Fruit fly (Drosophila melanogaster) whole organism, embryonic: Measurements from ENCODE around the gene CG43321.

Experiments used
- Asciz ChIP-seq: fragments of 200-800 bp; sonication (Bioruptor generic); optimal IDR thresholded peaks from 2 replicates; lab custom pipeline; 2017; ENCODE audit warnings: missing biosample characterization, mild to moderate bottlenecking, missing genetic modification characterization, missing genetic modification reagents
- Atf3 ChIP-seq: fragments of 200-800 bp; sonication (Bioruptor generic); optimal IDR thresholded peaks from 3 replicates; lab custom pipeline; 2016; ENCODE audit warnings: missing biosample characterization, missing genetic modification characterization
- Awh ChIP-seq: fragments of 200-800 bp; sonication (Bioruptor generic); IDR thresholded peaks from 2 replicates; pipeline ENCODE4, ENCODE4 v1.3.6; 2022; ENCODE audit warnings: missing biosample characterization, missing genetic modification characterization
- BEAF-32 ChIP-seq: fragments of 200-800 bp; sonication (Bioruptor generic); optimal IDR thresholded peaks from 3 replicates; lab custom pipeline; 2017; ENCODE audit warnings: missing biosample characterization, missing genetic modification characterization, mild to moderate bottlenecking, moderate library complexity, missing genetic modification reagents
- C15 ChIP-seq: fragments of 200-800 bp; sonication (Bioruptor generic); IDR thresholded peaks from 3 replicates; pipeline ENCODE4 v1.3.6; 2022; ENCODE audit warnings: missing biosample characterization, missing genetic modification characterization
- CG10321 ChIP-seq: fragments of 200-800 bp; sonication (Bioruptor generic); IDR thresholded peaks from 2 replicates; pipeline ENCODE4 v1.3.6; 2022; ENCODE audit warnings: missing biosample characterization, missing genetic modification characterization
- CG10366 ChIP-seq: fragments of 200-800 bp; sonication (Bioruptor generic); IDR thresholded peaks from 2 replicates; pipeline ENCODE4 v1.3.6; 2022; ENCODE audit warnings: missing biosample characterization, missing genetic modification characterization
- CG10543 ChIP-seq: fragments of 200-800 bp; sonication (Bioruptor generic); optimal IDR thresholded peaks from 3 replicates; lab custom pipeline; 2017; ENCODE audit warnings: missing biosample characterization, mild to moderate bottlenecking, missing genetic modification characterization, moderate library complexity
- CG11093 ChIP-seq: fragments of 200-800 bp; sonication (Bioruptor generic); IDR thresholded peaks from 3 replicates; pipeline ENCODE4 v1.3.6; 2022; ENCODE audit warnings: missing biosample characterization, missing genetic modification characterization
- CG13624 ChIP-seq: fragments of 200-800 bp; sonication (Bioruptor generic); optimal IDR thresholded peaks from 2 replicates; lab custom pipeline; 2016; ENCODE audit warnings: missing biosample characterization, missing genetic modification characterization
- CG15696 ChIP-seq: fragments of 200-800 bp; sonication (Bioruptor generic); optimal IDR thresholded peaks from 2 replicates; lab custom pipeline; 2019; ENCODE audit warnings: missing biosample characterization, mild to moderate bottlenecking, missing genetic modification characterization, moderate library complexity
- CG17186 ChIP-seq: fragments of 200-800 bp; sonication (Bioruptor generic); optimal IDR thresholded peaks from 3 replicates; lab custom pipeline; 2017; ENCODE audit warnings: missing biosample characterization, missing genetic modification reagents, missing genetic modification characterization
- CG1792 ChIP-seq: fragments of 200-800 bp; sonication (Bioruptor generic); optimal IDR thresholded peaks from 2 replicates; lab custom pipeline; 2016; ENCODE audit warnings: missing biosample characterization, missing genetic modification characterization
- CG31388 ChIP-seq: fragments of 200-800 bp; sonication (Bioruptor generic); optimal IDR thresholded peaks from 2 replicates; lab custom pipeline; 2016; ENCODE audit warnings: missing biosample characterization, missing genetic modification characterization
- CG32772 ChIP-seq: fragments of 200-800 bp; sonication (Bioruptor generic); IDR thresholded peaks from 2 replicates; pipeline ENCODE4 v1.3.6; 2022; ENCODE audit warnings: missing biosample characterization, missing genetic modification characterization
- CG3281 ChIP-seq: fragments of 200-800 bp; sonication (Bioruptor generic); optimal IDR thresholded peaks from 3 replicates; lab custom pipeline; 2017; ENCODE audit warnings: missing biosample characterization, mild to moderate bottlenecking, missing genetic modification characterization
- CG3847 ChIP-seq: fragments of 200-800 bp; sonication (Bioruptor generic); IDR thresholded peaks from 2 replicates; pipeline ENCODE4 v1.3.6; 2022; ENCODE audit warnings: missing biosample characterization, missing genetic modification characterization
- CG43689 ChIP-seq: fragments of 200-800 bp; sonication (Bioruptor generic); IDR thresholded peaks from 2 replicates; pipeline ENCODE4 v1.3.6; 2022; ENCODE audit warnings: missing biosample characterization, missing genetic modification characterization
- CG4404 ChIP-seq: fragments of 200-800 bp; sonication (Bioruptor generic); IDR thresholded peaks from 2 replicates; pipeline ENCODE4 v1.3.6; 2022; ENCODE audit warnings: missing biosample characterization, missing genetic modification characterization
- CG4820 ChIP-seq: fragments of 200-800 bp; sonication (Bioruptor generic); optimal IDR thresholded peaks from 3 replicates; lab custom pipeline; 2016; ENCODE audit warnings: missing biosample characterization, missing genetic modification characterization
- CG5180 ChIP-seq: fragments of 200-800 bp; sonication (Bioruptor generic); optimal IDR thresholded peaks from 3 replicates; lab custom pipeline; 2017; ENCODE audit warnings: missing biosample characterization, missing genetic modification characterization, mild to moderate bottlenecking, moderate library complexity, missing genetic modification reagents
- CG6175 ChIP-seq: fragments of 200-800 bp; sonication (Bioruptor generic); IDR thresholded peaks from 3 replicates; pipeline ENCODE4 v1.3.6; 2022; ENCODE audit warnings: missing biosample characterization, missing genetic modification characterization
- CG7556 ChIP-seq: fragments of 200-800 bp; sonication (Bioruptor generic); optimal IDR thresholded peaks from 2 replicates; lab custom pipeline; 2017; ENCODE audit warnings: missing biosample characterization, mild to moderate bottlenecking, missing genetic modification characterization
- CG8089 ChIP-seq: fragments of 200-800 bp; sonication (Bioruptor generic); optimal IDR thresholded peaks from 3 replicates; lab custom pipeline; 2016; ENCODE audit warnings: missing biosample characterization, missing genetic modification characterization
- CrebB ChIP-seq: fragments of 200-800 bp; sonication (Bioruptor generic); optimal IDR thresholded peaks from 3 replicates; lab custom pipeline; 2018; ENCODE audit warnings: missing biosample characterization, mild to moderate bottlenecking, missing genetic modification characterization
- Dad ChIP-seq: fragments of 200-800 bp; sonication (Bioruptor generic); optimal IDR thresholded peaks from 3 replicates; lab custom pipeline; 2016; ENCODE audit warnings: missing biosample characterization, missing genetic modification characterization
- Dek ChIP-seq: fragments of 200-800 bp; sonication (Bioruptor generic); optimal IDR thresholded peaks from 3 replicates; lab custom pipeline; 2019; ENCODE audit warnings: missing biosample characterization, mild to moderate bottlenecking, missing genetic modification characterization, moderate library complexity
- Dll ChIP-seq: fragments of 200-800 bp; sonication (Bioruptor generic); IDR thresholded peaks from 4 replicates; pipeline ENCODE4 v1.3.6; 2022; ENCODE audit warnings: missing biosample characterization, missing genetic modification characterization; ENCODE audit not compliant: partially characterized antibody
- E2f1 ChIP-seq: fragments of 200-800 bp; sonication (Bioruptor generic); IDR thresholded peaks from 2 replicates; pipeline ENCODE4 v1.3.6; 2022; ENCODE audit warnings: missing biosample characterization, missing genetic modification characterization
- Gsc ChIP-seq: fragments of 200-800 bp; sonication (Bioruptor generic); IDR thresholded peaks from 2 replicates; pipeline ENCODE4 v1.3.6; 2022; ENCODE audit warnings: missing biosample characterization, missing genetic modification characterization
- HLH54F ChIP-seq: fragments of 200-800 bp; sonication (Bioruptor generic); optimal IDR thresholded peaks from 3 replicates; lab custom pipeline; 2016; ENCODE audit warnings: missing biosample characterization, missing genetic modification characterization
- HmgD ChIP-seq: fragments of 200-800 bp; sonication (Bioruptor generic); optimal IDR thresholded peaks from 3 replicates; lab custom pipeline; 2016; ENCODE audit warnings: missing biosample characterization, missing genetic modification characterization
- MBD-R2 ChIP-seq: fragments of 200-800 bp; sonication (Bioruptor generic); IDR thresholded peaks from 2 replicates; pipeline ENCODE4 v1.3.6; 2022; ENCODE audit warnings: missing biosample characterization, missing genetic modification characterization
- NC2β ChIP-seq: fragments of 200-800 bp; sonication (Bioruptor generic); optimal IDR thresholded peaks from 2 replicates; lab custom pipeline; 2016; ENCODE audit warnings: missing biosample characterization, missing genetic modification characterization
- Nf-YB ChIP-seq: fragments of 200-800 bp; sonication (Bioruptor generic); optimal IDR thresholded peaks from 3 replicates; lab custom pipeline; 2019; ENCODE audit warnings: missing biosample characterization, mild to moderate bottlenecking, missing genetic modification characterization, moderate library complexity
- Sox100B ChIP-seq: fragments of 200-800 bp; sonication (Bioruptor generic); optimal IDR thresholded peaks from 3 replicates; lab custom pipeline; 2018; ENCODE audit warnings: missing biosample characterization, mild to moderate bottlenecking, missing genetic modification characterization
- Tbp ChIP-seq: fragments of >200 bp; optimal IDR thresholded peaks from 2 replicates; lab custom pipeline; 2018; ENCODE audit warnings: missing biosample characterization, missing genetic modification characterization
- caup ChIP-seq: fragments of 200-800 bp; sonication (Bioruptor generic); optimal IDR thresholded peaks from 3 replicates; lab custom pipeline; 2017; ENCODE audit warnings: missing biosample characterization, mild to moderate bottlenecking, missing genetic modification characterization, moderate library complexity; ENCODE audit not compliant: severe bottlenecking
- chn ChIP-seq: fragments of 200-800 bp; sonication (Bioruptor generic); optimal IDR thresholded peaks from 2 replicates; lab custom pipeline; 2016; ENCODE audit warnings: missing biosample characterization, missing genetic modification characterization
- dpn ChIP-seq, 2 experiments: fragments of 200-800 bp; sonication (Bioruptor generic); optimal IDR thresholded peaks; 3 replicates each; lab custom pipeline; 2016; ENCODE audit warnings: missing biosample characterization in 2 of 2, missing genetic modification characterization in 2 of 2
- fd96Cb ChIP-seq: fragments of 200-800 bp; sonication (Bioruptor generic); optimal IDR thresholded peaks from 2 replicates; lab custom pipeline; 2018; ENCODE audit warnings: missing biosample characterization, mild to moderate bottlenecking, missing genetic modification characterization, moderate library complexity
- ham ChIP-seq: fragments of 200-800 bp; sonication (Bioruptor generic); IDR thresholded peaks from 2 replicates; pipeline ENCODE4 v1.3.6; 2022; ENCODE audit warnings: missing biosample characterization, missing genetic modification characterization
- kah ChIP-seq: fragments of 200-800 bp; sonication (Bioruptor generic); optimal IDR thresholded peaks from 2 replicates; lab custom pipeline; 2018; ENCODE audit warnings: missing biosample characterization, mild to moderate bottlenecking, missing genetic modification characterization
- lab ChIP-seq: fragments of 200-800 bp; sonication (Bioruptor generic); optimal IDR thresholded peaks from 3 replicates; lab custom pipeline; 2017; ENCODE audit warnings: missing biosample characterization, missing genetic modification characterization, mild to moderate bottlenecking, moderate library complexity, missing genetic modification reagents
- lmd ChIP-seq: fragments of 200-800 bp; sonication (Bioruptor generic); IDR thresholded peaks from 2 replicates; pipeline ENCODE4 v1.3.6; 2022; ENCODE audit warnings: missing biosample characterization, missing genetic modification characterization
- run ChIP-seq: fragments of 200-800 bp; sonication (Bioruptor generic); optimal IDR thresholded peaks from 3 replicates; lab custom pipeline; 2018; ENCODE audit warnings: missing biosample characterization, mild to moderate bottlenecking, missing genetic modification characterization
- sim ChIP-seq: fragments of 200-800 bp; sonication (Bioruptor generic); IDR thresholded peaks from 2 replicates; pipeline ENCODE4 v1.3.6; 2022; ENCODE audit warnings: missing biosample characterization, missing genetic modification characterization
- slp2 ChIP-seq: fragments of 200-800 bp; sonication (Bioruptor generic); optimal IDR thresholded peaks from 2 replicates; lab custom pipeline; 2016; ENCODE audit warnings: missing biosample characterization, missing genetic modification characterization
- tin ChIP-seq: fragments of 200-800 bp; sonication (Bioruptor generic); optimal IDR thresholded peaks from 3 replicates; lab custom pipeline; 2016; ENCODE audit warnings: missing biosample characterization, missing genetic modification characterization
- unc-4 ChIP-seq: fragments of 200-800 bp; sonication (Bioruptor generic); IDR thresholded peaks from 2 replicates; pipeline ENCODE4 v1.3.6; 2022; ENCODE audit warnings: missing biosample characterization, missing genetic modification characterization; ENCODE audit not compliant: partially characterized antibody
- zfh1 ChIP-seq: fragments of 200-800 bp; sonication (Bioruptor generic); IDR thresholded peaks from 3 replicates; pipeline ENCODE4 v1.3.6; 2022; ENCODE audit warnings: missing biosample characterization, missing genetic modification characterization
- zfh2 ChIP-seq: fragments of 200-800 bp; sonication (Bioruptor generic); optimal IDR thresholded peaks from 2 replicates; lab custom pipeline; 2016; ENCODE audit warnings: missing biosample characterization, missing genetic modification characterization

The CG43321 gene

dm6 chr2L:7037773-7038327, 25.8 kb downstream of the CG43321 start, which contains the start of gene milt (continued):
- TF ChIP-seq unc-4 (peak; percentile 82), BEAF-32 (GFP tag; lab: Kevin White, UChicago) (peak; percentile 81), C15 (no peak), Sox100B (GFP tag; lab: Kevin White, UChicago) (no peak), CG7556 (GFP tag; lab: Kevin White, UChicago) (no peak), CG31388 (GFP tag; lab: Kevin White, UChicago) (no peak), Tbp (GFP tag; lab: Kevin White, UChicago) (no peak), CG10543 (no peak), tin (GFP tag; lab: Kevin White, UChicago) (no peak), CG15696 (tag; lab: Kevin White, UChicago) (no peak), CG10366 (GFP tag; lab: Robert Waterston, UW) (no peak), Dll (peak; percentile 82), HLH54F (GFP tag; lab: Kevin White, UChicago) (no peak), Dad (GFP tag; lab: Kevin White, UChicago) (no peak), dpn (GFP tag; optimal IDR thresholded peaks at IDR 0.05; lab: Kevin White, UChicago) (peak; percentile 15 to 24), ham (no peak), sim (GFP tag; lab: Robert Waterston, UW) (no peak), lmd (GFP tag; lab: Robert Waterston, UW) (no peak), slp2 (GFP tag; lab: Kevin White, UChicago) (no peak), Gsc (GFP tag; lab: Robert Waterston, UW) (no peak), caup (GFP tag; lab: Kevin White, UChicago) (no peak), CrebB (tag; lab: Kevin White, UChicago) (no peak), E2f1 (GFP tag; lab: Robert Waterston, UW) (no peak), Nf-YB (peak; percentile 93), zfh2 (GFP tag; lab: Kevin White, UChicago) (no peak), CG1792 (peak; percentile 22), kah (GFP tag; lab: Kevin White, UChicago) (no peak), CG6175 (no peak), CG4820 (GFP tag; lab: Kevin White, UChicago) (no peak), Asciz (no peak), zfh1 (GFP tag; lab: Robert Waterston, UW) (peak; percentile 35; the same call in 1 of the 3 replicates), CG4404 (GFP tag; lab: Robert Waterston, UW) (no peak), CG3847 (GFP tag; lab: Robert Waterston, UW) (no peak), NC2β (GFP tag; lab: Kevin White, UChicago) (peak; percentile 38), run (tag; lab: Kevin White, UChicago) (no peak), CG32772 (GFP tag; lab: Robert Waterston, UW) (no peak), CG8089 (GFP tag; lab: Kevin White, UChicago) (no peak), fd96Cb (tag; lab: Kevin White, UChicago) (no peak), CG5180 (no peak), chn (GFP tag; lab: Kevin White, UChicago) (no peak), Awh (GFP tag; lab: Robert Waterston, UW) (no peak), CG10321 (no peak), CG13624 (GFP tag; lab: Kevin White, UChicago) (peak; percentile 38), CG11093 (GFP tag; lab: Robert Waterston, UW) (no peak), CG17186 (GFP tag; lab: Kevin White, UChicago) (peak; percentile 78), MBD-R2 (GFP tag; lab: Robert Waterston, UW) (peak; percentile 44), lab (GFP tag; lab: Kevin White, UChicago) (no peak), CG43689 (GFP tag; lab: Robert Waterston, UW) (no peak), Dek (no peak), Atf3 (GFP tag; lab: Kevin White, UChicago) (no peak), HmgD (GFP tag; lab: Kevin White, UChicago) (no peak), CG3281 (GFP tag; lab: Kevin White, UChicago) (no peak)
